Worm (Caenorhabditis elegans) whole organism, L1 larva: ENCODE data around the gene F47D12.7.

ENCODE experiments used
- C16A3.4 ChIP-seq: fragments of 150-350 bp; optimal IDR thresholded peaks from 2 replicates; lab custom pipeline; 2014; ENCODE audit warnings: missing biosample characterization, missing genetic modification characterization
- F16B12.6 ChIP-seq: fragments of 150-350 bp; optimal IDR thresholded peaks from 2 replicates; lab custom pipeline; 2014; ENCODE audit warnings: missing biosample characterization, missing genetic modification characterization
- ama-1 ChIP-seq: fragments of 150-350 bp; optimal IDR thresholded peaks from 2 replicates; lab custom pipeline; 2014
- ceh-63 ChIP-seq: fragments of 200-800 bp; sonication (Bioruptor generic); optimal IDR thresholded peaks from 2 replicates; lab custom pipeline; 2018; ENCODE audit warnings: mild to moderate bottlenecking, missing genetic modification characterization, missing compliant biosample characterization
- ceh-88 ChIP-seq: fragments of 200-800 bp; sonication (Bioruptor generic); IDR thresholded peaks from 2 replicates; pipeline ENCODE4 v1.3.6; 2022; ENCODE audit warnings: missing genetic modification characterization, missing compliant biosample characterization
- ceh-90 ChIP-seq: sonication (generic microtip); optimal IDR thresholded peaks from 2 replicates; lab custom pipeline; 2016; ENCODE audit warnings: missing genetic modification characterization, missing compliant biosample characterization
- efl-1 ChIP-seq, 4 experiments: fragments of 150-350 bp; optimal IDR thresholded peaks in 3 of 4; peaks in 1 of 4; 1 replicate in 1 of 4; 2 replicates in 3 of 4; lab custom pipeline; 2014; ENCODE audit warnings: missing biosample characterization in 2 of 4, missing genetic modification characterization in 2 of 4, missing genetic modification reagents in 2 of 4
- efl-3 ChIP-seq: fragments of 200-800 bp; sonication (Bioruptor generic); optimal IDR thresholded peaks from 2 replicates; lab custom pipeline; 2018; ENCODE audit warnings: mild to moderate bottlenecking, missing genetic modification characterization, missing compliant biosample characterization
- egl-27 ChIP-seq, 2 experiments: fragments of 150-350 bp in 1 of 2; sonication (generic microtip); optimal IDR thresholded peaks; 3 replicates each; lab custom pipeline; 2017 to 2018; ENCODE audit warnings: missing biosample characterization in 2 of 2, missing genetic modification characterization in 2 of 2, missing genetic modification reagents in 2 of 2
- elt-2 ChIP-seq: sonication (generic microtip); optimal IDR thresholded peaks from 2 replicates; lab custom pipeline; 2016; ENCODE audit warnings: missing genetic modification characterization, mild to moderate bottlenecking, inconsistent platforms, missing compliant biosample characterization, missing genetic modification reagents
- elt-3 ChIP-seq, 6 experiments: fragments of 150-350 bp in 1 of 6; sonication (generic microtip); optimal IDR thresholded peaks; 2 replicates each; lab custom pipeline; 2017 to 2018; ENCODE audit warnings: missing biosample characterization in 6 of 6, missing genetic modification characterization in 6 of 6, inconsistent platforms in 1 of 6
- fkh-10 ChIP-seq: sonication (generic microtip); optimal IDR thresholded peaks from 2 replicates; lab custom pipeline; 2017; ENCODE audit warnings: missing biosample characterization, missing genetic modification reagents, missing genetic modification characterization
- fos-1 ChIP-seq: fragments of 150-350 bp; optimal IDR thresholded peaks from 2 replicates; lab custom pipeline; 2014; ENCODE audit warnings: missing biosample characterization, missing genetic modification characterization
- grh-1 ChIP-seq: fragments of 200-800 bp; sonication (Bioruptor generic); IDR thresholded peaks from 2 replicates; pipeline ENCODE4 v1.3.6; 2022; ENCODE audit warnings: missing genetic modification reagents, missing genetic modification characterization, missing compliant biosample characterization
- hlh-4 ChIP-seq: sonication (generic microtip); optimal IDR thresholded peaks from 2 replicates; lab custom pipeline; 2016; ENCODE audit warnings: mild to moderate bottlenecking, missing genetic modification characterization, missing compliant biosample characterization
- irx-1 ChIP-seq: sonication (generic microtip); optimal IDR thresholded peaks from 2 replicates; lab custom pipeline; 2016; ENCODE audit warnings: missing genetic modification characterization, missing compliant biosample characterization
- isw-1 ChIP-seq: fragments of 200-800 bp; sonication (Bioruptor generic); IDR thresholded peaks from 2 replicates; pipeline ENCODE4 v1.3.6; 2022; ENCODE audit warnings: missing genetic modification characterization, missing compliant biosample characterization
- lin-13 ChIP-seq: fragments of 150-350 bp; optimal IDR thresholded peaks from 2 replicates; lab custom pipeline; 2014; ENCODE audit warnings: missing biosample characterization, missing genetic modification reagents, missing genetic modification characterization
- lin-14 ChIP-seq: fragments of 200-800 bp; sonication (Bioruptor generic); optimal IDR thresholded peaks from 2 replicates; lab custom pipeline; 2018; ENCODE audit warnings: mild to moderate bottlenecking, missing genetic modification characterization, moderate library complexity, missing compliant biosample characterization
- lin-15B ChIP-seq: fragments of 150-350 bp; sonication (generic microtip); optimal IDR thresholded peaks from 3 replicates; lab custom pipeline; 2014; ENCODE audit warnings: missing biosample characterization, missing genetic modification characterization
- lin-39 ChIP-seq: fragments of 150-350 bp; optimal IDR thresholded peaks from 2 replicates; lab custom pipeline; 2014; ENCODE audit warnings: missing biosample characterization, missing genetic modification reagents, missing genetic modification characterization
- lir-3 ChIP-seq: sonication (generic microtip); optimal IDR thresholded peaks from 2 replicates; lab custom pipeline; 2016; ENCODE audit warnings: mild to moderate bottlenecking, missing genetic modification characterization, moderate library complexity, missing compliant biosample characterization; ENCODE audit not compliant: poor library complexity
- lsy-2 ChIP-seq, 2 experiments: fragments of 150-350 bp; optimal IDR thresholded peaks; 2 replicates each; lab custom pipeline; 2014; ENCODE audit warnings: missing biosample characterization in 2 of 2, missing genetic modification characterization in 2 of 2
- mab-9 ChIP-seq: fragments of 200-800 bp; sonication (Bioruptor generic); IDR thresholded peaks from 2 replicates; pipeline ENCODE4 v1.3.6; 2022; ENCODE audit warnings: missing genetic modification reagents, missing genetic modification characterization, missing compliant biosample characterization
- mep-1 ChIP-seq: fragments of 150-350 bp; optimal IDR thresholded peaks from 2 replicates; lab custom pipeline; 2014; ENCODE audit warnings: missing biosample characterization, missing genetic modification characterization
- nhr-11 ChIP-seq: fragments of 150-350 bp; optimal IDR thresholded peaks from 2 replicates; lab custom pipeline; 2014; ENCODE audit warnings: missing biosample characterization, missing genetic modification characterization
- nhr-19 ChIP-seq: fragments of 200-800 bp; sonication (Bioruptor generic); conservative IDR thresholded peaks from 2 replicates; pipeline ENCODE4 v1.3.6; 2022; ENCODE audit warnings: missing genetic modification characterization, missing compliant biosample characterization
- nhr-20 ChIP-seq: sonication (generic microtip); optimal IDR thresholded peaks from 2 replicates; lab custom pipeline; 2016; ENCODE audit warnings: mild to moderate bottlenecking, missing genetic modification characterization, missing compliant biosample characterization
- nhr-237 ChIP-seq: fragments of 150-350 bp; optimal IDR thresholded peaks from 2 replicates; lab custom pipeline; 2014; ENCODE audit warnings: missing biosample characterization, missing genetic modification characterization
- nhr-47 ChIP-seq: sonication (generic microtip); optimal IDR thresholded peaks from 2 replicates; lab custom pipeline; 2016; ENCODE audit warnings: mild to moderate bottlenecking, missing genetic modification characterization, moderate library complexity, missing compliant biosample characterization
- nhr-71 ChIP-seq: sonication (generic microtip); optimal IDR thresholded peaks from 2 replicates; lab custom pipeline; 2016; ENCODE audit warnings: mild to moderate bottlenecking, missing genetic modification characterization, moderate library complexity, missing compliant biosample characterization
- nhr-76 ChIP-seq: sonication (generic microtip); optimal IDR thresholded peaks from 2 replicates; lab custom pipeline; 2017; ENCODE audit warnings: missing biosample characterization, missing genetic modification characterization
- nhr-84 ChIP-seq: sonication (generic microtip); optimal IDR thresholded peaks from 2 replicates; lab custom pipeline; 2017; ENCODE audit warnings: missing biosample characterization, missing genetic modification characterization
- nhr-85 ChIP-seq: sonication (generic microtip); peaks from one replicate; lab custom pipeline; 2016; ENCODE audit warnings: missing genetic modification characterization, inconsistent platforms, missing compliant biosample characterization
- nhr-90 ChIP-seq: sonication (generic microtip); optimal IDR thresholded peaks from 2 replicates; lab custom pipeline; 2016; ENCODE audit warnings: mild to moderate bottlenecking, missing genetic modification characterization, missing compliant biosample characterization; ENCODE audit not compliant: poor library complexity
- pag-3 ChIP-seq: sonication (generic microtip); optimal IDR thresholded peaks from 2 replicates; lab custom pipeline; 2017; ENCODE audit warnings: missing genetic modification characterization, mild to moderate bottlenecking, missing compliant biosample characterization, antibody characterized with exemption, borderline replicate concordance; ENCODE audit not compliant: insufficient read depth
- pqm-1 ChIP-seq: sonication (generic microtip); optimal IDR thresholded peaks from 3 replicates; lab custom pipeline; 2017; ENCODE audit warnings: missing biosample characterization, missing genetic modification characterization
- rnt-1 ChIP-seq: sonication (generic microtip); optimal IDR thresholded peaks from 2 replicates; lab custom pipeline; 2016; ENCODE audit warnings: mild to moderate bottlenecking, missing genetic modification characterization, moderate library complexity, missing compliant biosample characterization
- skn-1 ChIP-seq: fragments of 150-350 bp; optimal IDR thresholded peaks from 2 replicates; lab custom pipeline; 2014; ENCODE audit warnings: missing biosample characterization, missing genetic modification characterization
- sptf-1 ChIP-seq: fragments of 150-350 bp; optimal IDR thresholded peaks from 2 replicates; lab custom pipeline; 2014; ENCODE audit warnings: missing biosample characterization, missing genetic modification characterization
- swsn-7 ChIP-seq: sonication (generic microtip); optimal IDR thresholded peaks from 2 replicates; lab custom pipeline; 2016; ENCODE audit warnings: missing genetic modification characterization, missing compliant biosample characterization
- unc-130 ChIP-seq: fragments of 150-350 bp; optimal IDR thresholded peaks from 2 replicates; lab custom pipeline; 2017; ENCODE audit warnings: missing biosample characterization, missing genetic modification characterization, inconsistent platforms
- unc-62 ChIP-seq: fragments of 150-350 bp; optimal IDR thresholded peaks from 2 replicates; lab custom pipeline; 2014; ENCODE audit warnings: missing biosample characterization, missing genetic modification reagents, missing genetic modification characterization
- unc-86 ChIP-seq: sonication (generic microtip); optimal IDR thresholded peaks from 2 replicates; lab custom pipeline; 2016; ENCODE audit warnings: missing genetic modification characterization, missing compliant biosample characterization
- zag-1 ChIP-seq: fragments of 150-350 bp; optimal IDR thresholded peaks from 2 replicates; lab custom pipeline; 2014; ENCODE audit warnings: missing biosample characterization, missing genetic modification characterization
- zip-4 ChIP-seq: fragments of 200-800 bp; sonication (Bioruptor generic); optimal IDR thresholded peaks from 2 replicates; lab custom pipeline; 2018; ENCODE audit warnings: mild to moderate bottlenecking, missing genetic modification characterization, moderate library complexity, missing compliant biosample characterization
- ztf-11 ChIP-seq, 2 experiments: sonication (generic microtip); optimal IDR thresholded peaks; 2 replicates each; lab custom pipeline; 2016 to 2017; ENCODE audit warnings: missing genetic modification characterization in 2 of 2, missing biosample characterization in 1 of 2, missing compliant biosample characterization in 1 of 2
- ztf-4 ChIP-seq: fragments of 150-350 bp; optimal IDR thresholded peaks from 2 replicates; lab custom pipeline; 2014; ENCODE audit warnings: missing biosample characterization, missing genetic modification characterization

Gene F47D12.7

ce11 chrIII:6310352-6310751 lies 14.5 kb upstream of the F47D12.7 start (continued):
- TF ChIP-seq ceh-63 (GFP tag; lab: Kevin White, UChicago) (no peak), rnt-1 (tag; lab: Kevin White, UChicago) (no peak), ama-1 (lab: Kevin White, UChicago) (no peak), nhr-20 (tag; lab: Kevin White, UChicago) (no peak), C16A3.4 (tag; lab: Kevin White, UChicago) (no peak), lin-39 (tag; lab: Kevin White, UChicago) (no peak), efl-1 (optimal IDR thresholded peaks at IDR 0.05; lab: Kevin White, UChicago) (no peak), efl-1 (GFP tag; optimal IDR thresholded peaks at IDR 0.05 in 1 of 2; lab: Kevin White, UChicago) (no peak), efl-3 (no peak), pag-3 (no peak), skn-1 (tag; lab: Kevin White, UChicago) (no peak), isw-1 (GFP tag; lab: Robert Waterston, UW) (no peak), nhr-84 (tag; lab: Kevin White, UChicago) (no peak), lsy-2 (tag; optimal IDR thresholded peaks at IDR 0.05; lab: Kevin White, UChicago) (peak in 1 of 2 experiments; percentile 5)

- TF ChIP-seq grh-1 (GFP tag; lab: Robert Waterston, UW) (no peak), lin-15B (tag; lab: Kevin White, UChicago) (no peak), swsn-7 (tag; lab: Kevin White, UChicago) (no peak), nhr-47 (tag; lab: Kevin White, UChicago) (no peak), mep-1 (no peak), zip-4 (GFP tag; lab: Kevin White, UChicago) (no peak), ztf-11 (tag; optimal IDR thresholded peaks at IDR 0.05; lab: Kevin White, UChicago) (no peak), nhr-85 (tag; lab: Kevin White, UChicago) (no peak), elt-2 (tag; lab: Kevin White, UChicago) (no peak), egl-27 (tag; optimal IDR thresholded peaks at IDR 0.05; lab: Kevin White, UChicago) (no peak), nhr-90 (no peak), lir-3 (tag; lab: Kevin White, UChicago) (no peak), ceh-63 (GFP tag; lab: Kevin White, UChicago) (no peak), irx-1 (tag; lab: Kevin White, UChicago) (no peak), unc-86 (tag; lab: Kevin White, UChicago) (no peak), unc-62 (GFP tag; lab: Kevin White, UChicago) (no peak)
Measured at ce11 chrIII:6309066-6309465, 13.2 kb upstream of the F47D12.7 start, which contains the start of gene gar-2. Gene gar-2 (plus strand): TSS chrIII:6309366.

- TF ChIP-seq lin-14 (peak; percentile 66), hlh-4 (tag; lab: Kevin White, UChicago) (no peak), lsy-2 (tag; optimal IDR thresholded peaks at IDR 0.05; lab: Kevin White, UChicago) (peak in 1 of 2 experiments; percentile 27), ceh-90 (tag; lab: Kevin White, UChicago) (no peak), nhr-71 (tag; lab: Kevin White, UChicago) (peak; percentile 9), fkh-10 (peak; percentile 67)
Measured at ce11 chrIII:6307832-6308231, 12.0 kb upstream of the F47D12.7 start.

- no peak for TF ChIP-seq nhr-85 (tag; lab: Kevin White, UChicago)
- no peak for TF ChIP-seq unc-130 (tag; lab: Kevin White, UChicago)
- no peak for TF ChIP-seq pqm-1 (tag; lab: Kevin White, UChicago)
- TF ChIP-seq nhr-237 = no peak
- TF ChIP-seq nhr-19 (GFP tag; lab: Robert Waterston, UW) = no peak
- no peak for TF ChIP-seq mep-1
- TF ChIP-seq nhr-11 (tag; lab: Kevin White, UChicago) = no peak
- no peak for TF ChIP-seq mab-9 (GFP tag; lab: Robert Waterston, UW)
- TF ChIP-seq fos-1 (tag; lab: Kevin White, UChicago) = no peak
- no peak for TF ChIP-seq nhr-20 (tag; lab: Kevin White, UChicago)
- TF ChIP-seq ztf-4 (tag; lab: Kevin White, UChicago) = no peak
- no peak for TF ChIP-seq egl-27 (tag; optimal IDR thresholded peaks at IDR 0.05; lab: Kevin White, UChicago)
- no peak for TF ChIP-seq lin-13 (GFP tag; lab: Kevin White, UChicago)
- TF ChIP-seq F16B12.6 = peak; percentile 46
- TF ChIP-seq unc-62 (GFP tag; lab: Kevin White, UChicago) = no peak
- TF ChIP-seq ceh-88 = peak; percentile 27; the same call in 1 of the 2 replicates
- TF ChIP-seq nhr-76 (tag; lab: Kevin White, UChicago) = no peak
- TF ChIP-seq sptf-1 (tag; lab: Kevin White, UChicago) = no peak
- no peak for TF ChIP-seq elt-3 (tag; optimal IDR thresholded peaks at IDR 0.05; lab: Kevin White, UChicago)
- no peak for TF ChIP-seq zag-1 (tag; lab: Kevin White, UChicago)
- TF ChIP-seq lin-39 (tag; lab: Kevin White, UChicago) = no peak
Measured at ce11 chrIII:6303787-6304186, 8.0 kb upstream of the F47D12.7 start.
